Worm (Caenorhabditis elegans) whole organism, late embryonic: ENCODE results near the gene Y51H7C.1.
"Not testable (repeated sequence)": the region's sequence is repeated elsewhere in the genome, so short reads cannot be mapped to it uniquely, and the experiment has no call there.

Source experiments
- dmd-4 ChIP-seq: sonication (generic microtip); optimal IDR thresholded peaks from 2 replicates; lab custom pipeline; 2016; ENCODE audit warnings: borderline replicate concordance, missing genetic modification characterization, missing compliant biosample characterization
- ttx-3 ChIP-seq: sonication (generic microtip); optimal IDR thresholded peaks from 2 replicates; lab custom pipeline; 2016; ENCODE audit warnings: missing genetic modification reagents, missing genetic modification characterization, missing compliant biosample characterization

- TF ChIP-seq ttx-3 (tag; lab: Kevin White, UChicago); dmd-4: not testable (repeated sequence)
Observed at ce11 chrII:1454379-1454778, 13.1 kb upstream of the Y51H7C.1 start.
